Worm (Caenorhabditis elegans) whole organism, young adult: Measurements from ENCODE around the gene usp-33.

Source experiments
- C06A6.2 ChIP-seq: fragments of 200-800 bp; sonication (Bioruptor generic); conservative IDR thresholded peaks from 2 replicates; pipeline ENCODE4 v1.3.6; 2022; ENCODE audit warnings: missing genetic modification characterization, missing compliant biosample characterization
- C17E4.6 ChIP-seq: fragments of 200-800 bp; sonication (Bioruptor generic); IDR thresholded peaks from 2 replicates; pipeline ENCODE4 v1.3.6; 2022; ENCODE audit warnings: missing genetic modification reagents, missing genetic modification characterization, missing compliant biosample characterization
- D2030.7 ChIP-seq: fragments of 200-800 bp; sonication (Bioruptor generic); IDR thresholded peaks from 2 replicates; pipeline ENCODE4 v1.3.6; 2022; ENCODE audit warnings: missing genetic modification reagents, missing genetic modification characterization, missing compliant biosample characterization
- F39B2.1 ChIP-seq: fragments of 200-800 bp; sonication (Bioruptor generic); IDR thresholded peaks from 2 replicates; pipeline ENCODE4 v1.3.6; 2022; ENCODE audit warnings: missing genetic modification reagents, missing genetic modification characterization, missing compliant biosample characterization
- F49E8.2 ChIP-seq: sonication (generic microtip); optimal IDR thresholded peaks from 3 replicates; lab custom pipeline; 2017; ENCODE audit warnings: missing genetic modification characterization, mild to moderate bottlenecking, missing compliant biosample characterization, antibody characterized with exemption, moderate library complexity; ENCODE audit not compliant: insufficient read depth
- F57A8.1 ChIP-seq: fragments of 200-800 bp; sonication (Bioruptor generic); optimal IDR thresholded peaks from 2 replicates; lab custom pipeline; 2018; ENCODE audit warnings: mild to moderate bottlenecking, missing genetic modification characterization, moderate library complexity, missing compliant biosample characterization
- ama-1 ChIP-seq, 3 experiments: fragments of 150-350 bp in 1 of 3; sonication (generic microtip) in 2 of 3; optimal IDR thresholded peaks; 2 replicates each; lab custom pipeline; 2014 to 2018; ENCODE audit warnings: missing biosample characterization in 2 of 3, missing genetic modification characterization in 2 of 3, missing genetic modification reagents in 2 of 3
- aptf-2 ChIP-seq: fragments of 200-800 bp; sonication (Bioruptor generic); conservative IDR thresholded peaks from 2 replicates; pipeline ENCODE4 v1.3.6; 2022; ENCODE audit warnings: missing genetic modification reagents, missing genetic modification characterization, missing compliant biosample characterization
- aptf-3 ChIP-seq: fragments of 200-800 bp; sonication (Bioruptor generic); IDR thresholded peaks from 2 replicates; pipeline ENCODE4 v1.3.6; 2022; ENCODE audit warnings: missing genetic modification characterization, missing compliant biosample characterization
- atf-7 ChIP-seq: sonication (generic microtip); optimal IDR thresholded peaks from 2 replicates; lab custom pipeline; 2017; ENCODE audit warnings: mild to moderate bottlenecking, missing genetic modification characterization, missing compliant biosample characterization
- bed-1 ChIP-seq: fragments of 200-800 bp; sonication (Bioruptor generic); IDR thresholded peaks from 2 replicates; pipeline ENCODE4 v1.3.6; 2022; ENCODE audit warnings: missing genetic modification reagents, missing genetic modification characterization, missing compliant biosample characterization
- ceh-100 ChIP-seq: fragments of 200-800 bp; sonication (Bioruptor generic); IDR thresholded peaks from 2 replicates; pipeline ENCODE4 v1.3.6; 2022; ENCODE audit warnings: missing genetic modification reagents, missing genetic modification characterization, missing compliant biosample characterization
- ceh-27 ChIP-seq: fragments of 200-800 bp; sonication (Bioruptor generic); optimal IDR thresholded peaks from 2 replicates; lab custom pipeline; 2018; ENCODE audit warnings: mild to moderate bottlenecking, missing genetic modification characterization, moderate library complexity, missing compliant biosample characterization
- ceh-58 ChIP-seq: fragments of 200-800 bp; sonication (Bioruptor generic); IDR thresholded peaks from 2 replicates; pipeline ENCODE4 v1.3.6; 2022; ENCODE audit warnings: missing genetic modification characterization, missing compliant biosample characterization
- ceh-79 ChIP-seq: sonication (generic microtip); optimal IDR thresholded peaks from 2 replicates; lab custom pipeline; 2017; ENCODE audit warnings: mild to moderate bottlenecking, missing genetic modification characterization, missing compliant biosample characterization
- chd-7 ChIP-seq: sonication (generic microtip); optimal IDR thresholded peaks from 2 replicates; lab custom pipeline; 2016; ENCODE audit warnings: mild to moderate bottlenecking, missing genetic modification characterization, moderate library complexity, missing compliant biosample characterization
- dpff-1 ChIP-seq: sonication (generic microtip); optimal IDR thresholded peaks from 2 replicates; lab custom pipeline; 2017; ENCODE audit warnings: mild to moderate bottlenecking, missing genetic modification characterization, missing compliant biosample characterization
- egl-44 ChIP-seq: fragments of 200-800 bp; sonication (Bioruptor generic); IDR thresholded peaks from 2 replicates; pipeline ENCODE4 v1.3.6; 2022; ENCODE audit warnings: missing genetic modification reagents, missing genetic modification characterization, missing compliant biosample characterization
- egrh-3 ChIP-seq: fragments of 200-800 bp; sonication (Bioruptor generic); IDR thresholded peaks from 2 replicates; pipeline ENCODE4 v1.3.6; 2022; ENCODE audit warnings: missing genetic modification reagents, missing genetic modification characterization, missing compliant biosample characterization
- hlh-12 ChIP-seq: sonication (generic microtip); optimal IDR thresholded peaks from 2 replicates; lab custom pipeline; 2016; ENCODE audit warnings: missing genetic modification characterization, missing compliant biosample characterization
- hmg-1.2 ChIP-seq: fragments of 200-800 bp; sonication (Bioruptor generic); IDR thresholded peaks from 2 replicates; pipeline ENCODE4 v1.3.6; 2022; ENCODE audit warnings: missing genetic modification reagents, missing genetic modification characterization, missing compliant biosample characterization
- mel-28 ChIP-seq: sonication (generic microtip); optimal IDR thresholded peaks from 2 replicates; lab custom pipeline; 2016; ENCODE audit warnings: borderline replicate concordance, mild to moderate bottlenecking, missing genetic modification characterization, missing compliant biosample characterization
- nhr-27 ChIP-seq: fragments of 200-800 bp; sonication (Bioruptor generic); optimal IDR thresholded peaks from 2 replicates; lab custom pipeline; 2018; ENCODE audit warnings: mild to moderate bottlenecking, missing genetic modification characterization, moderate library complexity, missing compliant biosample characterization
- nhr-80 ChIP-seq: sonication (generic microtip); optimal IDR thresholded peaks from 2 replicates; lab custom pipeline; 2016; ENCODE audit warnings: missing genetic modification characterization, missing compliant biosample characterization
- nhr-90 ChIP-seq: sonication (generic microtip); optimal IDR thresholded peaks from 2 replicates; lab custom pipeline; 2016; ENCODE audit warnings: missing genotype, mild to moderate bottlenecking, missing genetic modification characterization, missing compliant biosample characterization
- rpc-1 ChIP-seq, 2 experiments: fragments of 150-350 bp in 1 of 2; sonication (generic microtip) in 1 of 2; optimal IDR thresholded peaks; 2 replicates each; lab custom pipeline; 2014 to 2018; ENCODE audit warnings: missing biosample characterization in 1 of 2, missing genetic modification characterization in 1 of 2, missing genetic modification reagents in 1 of 2, missing genotype in 1 of 2
- sdz-38 ChIP-seq: sonication (generic microtip); optimal IDR thresholded peaks from 2 replicates; lab custom pipeline; 2016; ENCODE audit warnings: missing genotype, missing genetic modification characterization, missing compliant biosample characterization
- tbp1 ChIP-seq: fragments of 200-800 bp; sonication (Bioruptor generic); optimal IDR thresholded peaks from 2 replicates; lab custom pipeline; 2018; ENCODE audit warnings: mild to moderate bottlenecking, missing genetic modification characterization, missing compliant biosample characterization
- tbx-9 ChIP-seq: sonication (generic microtip); optimal IDR thresholded peaks from 2 replicates; lab custom pipeline; 2016; ENCODE audit warnings: borderline replicate concordance, missing genetic modification characterization, inconsistent platforms, missing compliant biosample characterization
- unc-130 ChIP-seq: sonication (generic microtip); optimal IDR thresholded peaks from 2 replicates; lab custom pipeline; 2016; ENCODE audit warnings: missing genetic modification reagents, missing genetic modification characterization, missing compliant biosample characterization
- zfh-2 ChIP-seq: fragments of 200-800 bp; sonication (Bioruptor generic); conservative IDR thresholded peaks from 2 replicates; pipeline ENCODE4 v1.3.6; 2022; ENCODE audit warnings: missing genetic modification reagents, missing genetic modification characterization, missing compliant biosample characterization
- ztf-25 ChIP-seq: fragments of 200-800 bp; sonication (Bioruptor generic); IDR thresholded peaks from 2 replicates; pipeline ENCODE4 v1.3.6; 2022; ENCODE audit warnings: missing genetic modification reagents, missing genetic modification characterization, missing compliant biosample characterization
- ztf-3 ChIP-seq: fragments of 200-800 bp; sonication (Bioruptor generic); optimal IDR thresholded peaks from 2 replicates; lab custom pipeline; 2018; ENCODE audit warnings: mild to moderate bottlenecking, missing genetic modification characterization, missing compliant biosample characterization

The usp-33 gene

DNA sequence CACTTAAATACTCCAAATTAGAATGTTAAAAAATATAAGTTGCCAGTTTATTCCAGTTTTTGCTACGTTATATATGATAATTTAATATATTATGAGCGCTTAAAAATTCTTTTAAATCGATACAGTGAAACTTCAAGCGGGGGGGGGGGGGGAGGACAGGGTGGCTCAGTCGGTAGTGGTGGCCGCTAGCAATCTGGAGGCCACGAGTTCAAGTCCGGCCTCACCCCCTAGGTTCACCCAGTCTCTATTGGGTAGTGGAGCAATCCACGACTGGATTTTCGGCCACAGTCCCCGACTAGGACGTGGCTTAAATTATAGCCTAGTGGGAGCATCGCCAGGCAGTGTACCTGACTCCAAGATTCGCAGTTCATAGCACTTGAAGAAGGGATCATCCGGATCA, 29.8 kb downstream of the usp-33 start:
- TF ChIP-seq ztf-25 (0 out of 2 replicates have a peak, but pooled peaks have one; percentile 30), rpc-1 (optimal IDR thresholded peaks at IDR 0.05; lab: Kevin White, UChicago) (no peak), rpc-1 (tag; optimal IDR thresholded peaks at IDR 0.05; lab: Kevin White, UChicago) (peak; percentile 16), egrh-3 (GFP tag; lab: Robert Waterston, UW) (peak; percentile 59; the same call in 1 of the 2 replicates), dpff-1 (tag; lab: Kevin White, UChicago) (no peak), C17E4.6 (GFP tag; lab: Robert Waterston, UW) (no peak)

DNA sequence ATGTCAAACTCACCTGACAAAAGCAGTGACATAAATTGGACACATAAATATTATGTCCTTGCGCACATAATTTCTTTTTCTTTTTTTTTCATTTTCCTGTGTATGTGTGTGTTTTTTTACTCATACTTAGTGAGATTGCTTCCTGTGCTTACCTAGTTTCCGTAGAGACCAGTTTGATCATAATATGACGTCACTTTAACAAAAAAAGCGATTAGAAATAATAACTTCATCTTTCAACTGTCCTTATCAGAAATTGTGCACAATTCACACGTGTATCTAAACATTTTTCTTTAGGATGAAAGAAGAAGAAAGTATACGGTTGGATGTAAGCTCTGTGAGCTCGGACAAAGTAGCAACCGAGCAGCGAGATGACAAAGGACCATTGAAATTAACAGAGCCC, 30.9 kb downstream of the usp-33 start:
- TF ChIP-seq nhr-80 (tag; lab: Kevin White, UChicago) (peak; percentile 39), aptf-2 (GFP tag; lab: Robert Waterston, UW) (no peak), atf-7 (tag; lab: Kevin White, UChicago) (peak; percentile 67)

DNA sequence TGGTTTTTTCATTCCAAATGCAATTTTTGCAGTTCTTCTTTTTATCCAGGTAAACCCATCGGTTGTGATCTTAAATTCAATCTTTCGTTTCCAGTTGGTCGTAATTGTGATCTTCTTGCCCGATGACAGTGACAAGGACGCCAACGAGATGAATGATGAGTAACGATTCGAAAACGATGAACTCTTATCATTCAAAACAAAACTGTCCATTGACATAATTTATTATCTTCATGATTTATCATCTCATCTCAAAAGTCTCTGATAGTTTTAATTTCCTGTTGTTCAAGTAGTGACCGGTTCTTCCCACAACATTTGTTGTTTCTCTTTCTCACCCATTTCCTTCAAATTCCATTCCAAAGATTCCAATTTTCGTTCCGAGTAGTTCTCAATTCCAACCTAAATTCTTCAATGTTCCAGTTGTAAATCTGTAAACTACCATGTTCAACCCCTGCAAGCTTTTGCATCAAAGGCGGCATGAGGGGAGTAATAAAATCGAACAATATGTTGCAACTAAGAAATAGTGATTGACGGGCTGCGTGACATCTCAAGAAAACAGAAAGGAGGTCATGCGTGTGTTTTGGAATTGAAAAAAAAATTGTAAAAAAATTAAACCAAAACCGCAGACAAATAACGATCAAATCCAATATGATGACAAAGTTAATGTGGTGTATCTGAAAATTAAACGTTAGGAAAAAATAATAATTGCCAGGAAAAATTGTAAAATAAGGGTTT, 35.1 kb downstream of the usp-33 start:
- no peak for TF ChIP-seq mel-28 (tag; lab: Kevin White, UChicago)
- no peak for TF ChIP-seq D2030.7 (GFP tag; lab: Robert Waterston, UW)
- TF ChIP-seq ama-1 (optimal IDR thresholded peaks at IDR 0.05; lab: Kevin White, UChicago): no peak
- no peak for TF ChIP-seq ama-1 (GFP tag; optimal IDR thresholded peaks at IDR 0.05; lab: Kevin White, UChicago)
- TF ChIP-seq, all 124 proteins: peak for 0

DNA sequence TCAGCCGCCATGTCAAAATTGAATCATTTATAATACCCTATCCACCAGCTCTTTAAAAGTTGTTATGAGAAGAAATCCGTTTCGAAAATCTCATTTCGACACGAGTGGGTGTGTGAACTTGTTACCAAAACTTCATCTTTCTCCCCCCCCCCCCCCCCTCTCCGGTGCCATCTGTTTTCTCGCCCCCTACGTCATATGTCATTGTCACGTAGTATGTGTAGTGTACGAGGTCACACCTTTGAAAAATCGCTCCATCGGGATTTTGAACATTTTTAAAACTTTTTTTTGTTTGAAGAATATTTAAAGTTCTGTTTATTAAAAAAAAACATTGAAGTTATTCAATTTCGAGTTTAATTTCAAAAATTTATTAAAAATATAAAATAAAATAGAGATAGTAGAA, 36.6 kb downstream of the usp-33 start:
- TF ChIP-seq hmg-1.2 (GFP tag; lab: Robert Waterston, UW): no peak
- no peak for TF ChIP-seq egrh-3 (GFP tag; lab: Robert Waterston, UW)
- TF ChIP-seq nhr-90 (tag; lab: Kevin White, UChicago): no peak
- TF ChIP-seq ceh-27 (GFP tag; lab: Kevin White, UChicago): no peak
- TF ChIP-seq ceh-100 (GFP tag; lab: Robert Waterston, UW): no peak
- no peak for TF ChIP-seq F57A8.1 (GFP tag; lab: Kevin White, UChicago)
- TF ChIP-seq F39B2.1 (GFP tag; lab: Robert Waterston, UW): no peak
- no peak for TF ChIP-seq zfh-2 (GFP tag; lab: Robert Waterston, UW)
- TF ChIP-seq sdz-38 (tag; lab: Kevin White, UChicago): no peak
- no peak for TF ChIP-seq C06A6.2 (GFP tag; lab: Robert Waterston, UW)
- no peak for TF ChIP-seq dpff-1 (tag; lab: Kevin White, UChicago)
- TF ChIP-seq, all 124 proteins: peak for 0

DNA sequence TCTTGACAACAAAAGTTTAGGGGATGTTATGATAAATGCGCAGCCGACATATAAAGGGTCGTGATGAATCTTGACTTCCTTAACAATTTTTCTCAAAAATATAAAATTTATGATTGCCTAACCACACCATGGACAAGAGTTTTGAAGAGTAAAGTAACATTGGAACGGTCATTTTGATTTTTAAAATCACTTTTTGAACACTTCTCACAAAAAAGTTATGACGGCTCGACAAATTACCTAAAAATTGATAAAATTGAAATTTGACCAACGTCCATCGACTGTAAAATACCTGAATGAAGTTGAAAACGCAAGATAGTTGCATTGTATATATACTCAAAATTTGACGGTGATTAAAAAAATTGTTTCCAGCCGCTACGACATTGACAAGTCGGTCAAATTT, 37.8 kb downstream of the usp-33 start:
- TF ChIP-seq hmg-1.2 (GFP tag; lab: Robert Waterston, UW) (no peak), aptf-3 (GFP tag; lab: Robert Waterston, UW) (no peak), ceh-58 (no peak), tbp1 (no peak), hlh-12 (tag; lab: Kevin White, UChicago) (no peak), unc-130 (GFP tag; lab: Kevin White, UChicago) (no peak), F49E8.2 (tag; lab: Kevin White, UChicago) (no peak), bed-1 (no peak), F39B2.1 (GFP tag; lab: Robert Waterston, UW) (no peak)
- TF ChIP-seq, all 124 proteins: peak for 0

- TF ChIP-seq tbx-9 (no peak), nhr-27 (tag; lab: Kevin White, UChicago) (no peak), ceh-79 (tag; lab: Kevin White, UChicago) (no peak), ztf-3 (peak; percentile 18), egl-44 (GFP tag; lab: Robert Waterston, UW) (no peak), nhr-80 (tag; lab: Kevin White, UChicago) (peak; percentile 5), chd-7 (no peak)
Observed at ce11 chrX:15629615-15630014, 38.4 kb downstream of the usp-33 start.
